Worm (Caenorhabditis elegans): Measurements from ENCODE around the gene B0304.4.

Gene B0304.4

DNA sequence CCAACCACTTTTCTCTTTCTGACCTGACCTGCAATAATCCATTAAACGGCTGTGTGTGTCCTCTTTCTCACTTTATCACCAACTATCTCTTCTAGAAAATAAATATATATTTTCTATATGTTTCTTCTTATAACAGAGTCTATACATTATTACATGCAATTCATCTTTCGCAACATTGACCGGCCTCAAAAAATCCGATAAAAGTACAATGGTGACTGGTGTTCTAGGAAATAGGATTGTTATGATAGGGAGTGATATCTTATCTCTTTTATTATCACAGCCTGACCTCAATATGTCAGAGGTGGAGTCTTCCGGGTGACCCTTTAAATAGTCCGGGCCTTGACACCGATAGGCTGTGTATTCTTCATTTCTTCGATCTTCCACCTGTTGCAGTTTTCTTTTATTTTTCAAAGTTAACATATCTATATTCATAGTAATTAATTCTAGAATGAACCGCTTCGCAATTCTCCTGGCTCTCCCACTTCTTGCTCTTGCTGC is 39.5 kb upstream of the B0304.4 start, which contains the start of gene dao-2:
Gene dao-2 (plus strand): TSS at position 448 of the 498 bp plus-strand sequence.
- TF ChIP-seq lsy-2 (tag; optimal IDR thresholded peaks at IDR 0.05) (peak in 1 of 2 experiments; percentile 5), sma-3 (GFP tag; optimal IDR thresholded peaks at IDR 0.05) (peak; percentile 33), sma-9 (GFP tag; optimal IDR thresholded peaks at IDR 0.05) (peak; percentile 2), sma-9 (tag; optimal IDR thresholded peaks at IDR 0.05) (no peak), peb-1 (tag; optimal IDR thresholded peaks at IDR 0.05) (no peak), ztf-4 (tag; optimal IDR thresholded peaks at IDR 0.05) (no peak), nhr-21 (tag; optimal IDR thresholded peaks at IDR 0.05) (peak; percentile 60), elt-1 (tag; optimal IDR thresholded peaks at IDR 0.05) (no peak)

- TF ChIP-seq nhr-21 (tag; optimal IDR thresholded peaks at IDR 0.05) (peak; percentile 37), ceh-16 (tag; optimal IDR thresholded peaks at IDR 0.05) (no peak), egl-27 (tag; optimal IDR thresholded peaks at IDR 0.05) (no peak), ztf-11 (tag; optimal IDR thresholded peaks at IDR 0.05) (no peak), elt-1 (tag; optimal IDR thresholded peaks at IDR 0.05) (no peak)
Observed at ce11 chrII:4560068-4560467, 37.0 kb upstream of the B0304.4 start, which contains the start of gene M03A1.8. M03A1.8 (plus strand) TSS chrII:4560336.

DNA sequence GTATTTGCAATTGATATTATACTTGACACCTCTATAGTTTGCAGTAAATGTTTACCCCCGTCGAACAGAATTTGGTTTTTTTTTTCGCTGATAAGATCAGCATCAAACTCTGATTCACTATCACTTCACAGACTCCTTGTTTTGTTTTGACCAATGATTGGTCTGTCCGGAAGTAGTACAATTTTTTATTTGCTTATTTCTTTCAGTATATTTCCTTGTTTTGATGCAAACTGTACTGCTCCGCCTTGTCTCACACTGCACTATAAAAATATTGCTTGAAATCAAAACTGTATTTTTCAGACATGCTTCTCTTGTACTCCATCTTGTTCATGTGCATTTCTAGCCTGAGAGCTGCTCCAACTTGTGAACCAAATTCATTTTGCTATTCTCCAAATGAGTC is 34.5 kb upstream of the B0304.4 start, which contains the start of gene M03A1.3:
Gene M03A1.3 (plus strand): TSS at position 301 of the 400 bp plus-strand sequence.
- no peak for TF ChIP-seq nhr-77 (tag; optimal IDR thresholded peaks at IDR 0.05)
- TF ChIP-seq nhr-25 (tag; optimal IDR thresholded peaks at IDR 0.05): no peak
- no peak for TF ChIP-seq blmp-1 (tag; optimal IDR thresholded peaks at IDR 0.05; ENCODE audit: insufficient read depth)
- no peak for TF ChIP-seq nhr-21 (tag; optimal IDR thresholded peaks at IDR 0.05)

DNA sequence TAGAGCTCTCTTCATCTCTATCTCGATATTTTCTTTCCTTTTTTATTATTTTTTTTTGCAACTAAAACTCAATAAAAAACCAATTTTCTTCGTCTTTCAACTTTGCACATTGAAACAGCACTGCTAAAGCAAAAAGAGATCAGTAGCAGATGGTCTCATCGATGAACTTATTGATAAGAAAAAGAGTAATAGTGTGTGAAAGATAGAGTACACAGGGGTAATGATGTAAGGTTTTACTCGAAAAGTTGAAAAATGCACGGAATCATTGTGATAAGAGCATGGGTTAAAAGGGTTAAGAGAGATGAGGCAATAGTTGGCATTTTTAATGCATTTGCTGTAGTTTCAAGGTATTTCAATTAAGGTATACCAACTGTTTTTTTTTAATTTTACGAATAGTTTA is 29.1 kb upstream of the B0304.4 start:
- no peak for TF ChIP-seq elt-1 (tag; optimal IDR thresholded peaks at IDR 0.05)
- peak; percentile 69 for TF ChIP-seq sma-9 (GFP tag; optimal IDR thresholded peaks at IDR 0.05)
- no peak for TF ChIP-seq sma-9 (tag; optimal IDR thresholded peaks at IDR 0.05)
- peak; percentile 37 for TF ChIP-seq sma-3 (GFP tag; optimal IDR thresholded peaks at IDR 0.05)
- peak; percentile 75 for TF ChIP-seq fos-1 (tag; optimal IDR thresholded peaks at IDR 0.05)
- peak; percentile 35 for TF ChIP-seq nhr-25 (tag; optimal IDR thresholded peaks at IDR 0.05)

DNA sequence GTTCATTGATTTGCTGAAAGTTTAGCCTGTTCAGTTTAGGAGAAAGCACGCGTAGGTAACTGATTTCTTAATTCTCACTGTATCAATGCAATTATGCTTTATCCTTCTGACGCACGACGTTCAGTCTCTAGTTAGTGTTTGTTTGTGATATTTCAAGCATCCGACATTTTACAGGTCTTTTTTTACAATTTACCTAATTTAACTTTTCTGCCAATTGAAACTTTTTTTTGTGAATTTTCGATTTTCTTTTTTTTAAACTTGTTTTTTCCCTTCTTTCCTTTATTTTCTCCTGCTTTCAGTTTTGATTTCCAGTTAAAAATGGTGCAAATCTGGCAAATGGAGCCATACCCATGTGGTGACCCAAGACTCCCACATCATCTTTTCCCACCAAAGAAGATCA is 27.8 kb upstream of the B0304.4 start, which contains the start of gene K07E1.1:
Gene K07E1.1 (plus strand): TSS at position 301 of the 400 bp plus-strand sequence.
- TF ChIP-seq nhr-237 (tag; optimal IDR thresholded peaks at IDR 0.05): no peak
- TF ChIP-seq nhr-10 (tag; optimal IDR thresholded peaks at IDR 0.05): no peak
- TF ChIP-seq ceh-82 (tag; optimal IDR thresholded peaks at IDR 0.05): no peak
- TF ChIP-seq blmp-1 (tag; optimal IDR thresholded peaks at IDR 0.05; ENCODE audit: insufficient read depth): no peak
- TF ChIP-seq mbf-1 (tag; optimal IDR thresholded peaks at IDR 0.05): no peak
- TF ChIP-seq ama-1 (optimal IDR thresholded peaks at IDR 0.05): no peak
- TF ChIP-seq peb-1 (tag; optimal IDR thresholded peaks at IDR 0.05): no peak
- no peak for TF ChIP-seq ceh-16 (tag; optimal IDR thresholded peaks at IDR 0.05)
- no peak for TF ChIP-seq dmd-4 (tag; optimal IDR thresholded peaks at IDR 0.05)
- TF ChIP-seq nhr-23 (tag; optimal IDR thresholded peaks at IDR 0.05): no peak
- no peak for TF ChIP-seq nhr-25 (tag; optimal IDR thresholded peaks at IDR 0.05)
- no peak for TF ChIP-seq zag-1 (tag; optimal IDR thresholded peaks at IDR 0.05)
- no peak for TF ChIP-seq lin-13 (GFP tag; optimal IDR thresholded peaks at IDR 0.05)
- TF ChIP-seq egl-27 (tag; optimal IDR thresholded peaks at IDR 0.05): no peak
- TF ChIP-seq crh-2 (tag; optimal IDR thresholded peaks at IDR 0.05): no peak
- TF ChIP-seq elt-1 (tag; optimal IDR thresholded peaks at IDR 0.05): no peak
- TF ChIP-seq nhr-11 (tag; optimal IDR thresholded peaks at IDR 0.05): no peak

- TF ChIP-seq nhr-25 (tag; optimal IDR thresholded peaks at IDR 0.05): peak; percentile 13
- TF ChIP-seq sma-3 (GFP tag; optimal IDR thresholded peaks at IDR 0.05): peak; percentile 64
- TF ChIP-seq nhr-6 (tag; optimal IDR thresholded peaks at IDR 0.05): no peak
Observed at ce11 chrII:4549983-4550572, 27.1 kb upstream of the B0304.4 start.

DNA sequence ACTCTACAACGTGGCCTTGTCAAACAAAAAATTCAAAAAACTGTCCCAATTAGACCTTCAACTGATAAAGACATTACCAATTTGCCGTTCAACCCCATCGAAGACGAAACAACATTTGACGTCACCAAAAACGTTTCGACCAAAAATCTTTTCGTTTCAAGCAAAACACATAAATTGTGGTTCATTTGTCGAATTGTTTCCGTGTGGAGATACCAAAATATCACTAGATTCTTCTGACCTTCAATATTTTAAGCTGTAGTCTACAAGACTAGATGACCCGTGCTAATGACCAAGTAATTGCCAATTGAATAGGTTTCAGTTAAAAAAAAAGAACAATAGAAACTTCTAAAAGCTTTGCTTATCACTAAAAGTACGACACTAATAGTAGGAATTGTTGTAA is 25.4 kb upstream of the B0304.4 start:
- TF ChIP-seq unc-39 (tag; optimal IDR thresholded peaks at IDR 0.05): no peak
- peak; percentile 6 for TF ChIP-seq blmp-1 (tag; optimal IDR thresholded peaks at IDR 0.05; ENCODE audit: insufficient read depth)
- peak; percentile 65 for TF ChIP-seq nhr-25 (tag; optimal IDR thresholded peaks at IDR 0.05)
- peak; percentile 15 for TF ChIP-seq crh-2 (tag; optimal IDR thresholded peaks at IDR 0.05)
- no peak for TF ChIP-seq elt-3 (tag; optimal IDR thresholded peaks at IDR 0.05)
- no peak for TF ChIP-seq nhr-11 (tag; optimal IDR thresholded peaks at IDR 0.05)
- TF ChIP-seq sma-3 (GFP tag; optimal IDR thresholded peaks at IDR 0.05): peak; percentile 49
- no peak for TF ChIP-seq F13H6.1 (tag; optimal IDR thresholded peaks at IDR 0.05)
- TF ChIP-seq nhr-12 (tag; optimal IDR thresholded peaks at IDR 0.05): no peak
- TF ChIP-seq nhr-129 (tag; optimal IDR thresholded peaks at IDR 0.05): no peak
